Fruit fly (Drosophila melanogaster): ENCODE results near the gene mirr.

Gene mirr

dm6 chr3L:12690337-12691171 lies 2.9 kb upstream of the mirr start:
- peak; percentile 60 for TF ChIP-seq Dfd (GFP tag; optimal IDR thresholded peaks at IDR 0.05)
- TF ChIP-seq Dif (GFP tag; optimal IDR thresholded peaks at IDR 0.05; ENCODE audit: partially characterized antibody): peak; percentile 6
- TF ChIP-seq Hr78 (GFP tag; optimal IDR thresholded peaks at IDR 0.05): no peak
- TF ChIP-seq br (GFP tag; optimal IDR thresholded peaks at IDR 0.05): no peak
- TF ChIP-seq Jra (GFP tag; optimal IDR thresholded peaks at IDR 0.05): no peak
- TF ChIP-seq sage (GFP tag; optimal IDR thresholded peaks at IDR 0.05): no peak
- TF ChIP-seq jim (GFP tag; optimal IDR thresholded peaks at IDR 0.05): no peak

DNA sequence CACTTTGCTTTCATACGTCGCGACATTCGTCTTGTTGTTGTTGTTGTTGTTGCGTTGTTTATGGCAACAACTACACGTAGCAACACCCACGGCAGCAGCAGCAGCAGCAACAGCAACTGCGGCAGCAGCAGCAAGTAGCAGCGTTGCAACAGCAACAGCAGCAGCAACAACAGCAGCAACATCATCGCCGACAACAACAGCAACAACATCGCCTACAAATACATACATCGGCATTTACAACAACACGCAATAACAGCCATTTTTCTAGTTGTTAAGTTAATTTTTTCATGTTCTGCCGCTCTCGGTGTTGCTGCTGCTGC lies 918 bp upstream of the mirr start:
- no peak for TF ChIP-seq OdsH (GFP tag; optimal IDR thresholded peaks at IDR 0.05)
- TF ChIP-seq Dfd (GFP tag; optimal IDR thresholded peaks at IDR 0.05): peak; percentile 81

- TF ChIP-seq dl (GFP tag; optimal IDR thresholded peaks at IDR 0.05; ENCODE audit: insufficient read depth in 1 of 2, partially characterized antibody in 2 of 2) (no peak), OdsH (GFP tag; optimal IDR thresholded peaks at IDR 0.05) (no peak), dsf (GFP tag; optimal IDR thresholded peaks at IDR 0.05; ENCODE audit: borderline replicate concordance) (no peak), dmrt93B (GFP tag; optimal IDR thresholded peaks at IDR 0.05) (no peak), CrebA (GFP tag; optimal IDR thresholded peaks at IDR 0.05; ENCODE audit: borderline replicate concordance) (no peak), woc (GFP tag; optimal IDR thresholded peaks at IDR 0.05) (no peak), N (GFP tag; optimal IDR thresholded peaks at IDR 0.05) (no peak)
These were observed 1.4 kb downstream of the mirr start for dm6 chr3L:12694539-12695525.

DNA sequence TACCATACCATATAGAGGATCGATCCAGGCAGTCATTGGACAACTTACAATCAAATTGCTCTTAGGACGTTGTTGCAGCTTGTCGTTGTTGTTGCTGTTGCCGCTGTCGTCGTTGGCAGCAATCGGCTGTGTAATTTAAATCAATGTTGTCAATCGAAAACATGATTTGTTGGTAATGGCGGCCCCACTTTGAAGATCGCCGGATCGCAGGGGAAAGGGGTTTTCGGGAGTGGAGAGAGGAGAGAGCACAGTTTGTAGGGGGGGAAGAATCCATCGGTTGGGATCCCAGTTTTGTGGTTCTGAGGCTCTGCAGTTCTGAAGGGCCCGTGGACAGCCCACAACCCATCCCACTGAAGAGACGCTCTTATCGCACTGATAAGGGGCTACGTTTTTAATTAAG lies 2.3 kb downstream of the mirr start:
- TF ChIP-seq Jra (GFP tag; optimal IDR thresholded peaks at IDR 0.05) (no peak), tai (GFP tag; optimal IDR thresholded peaks at IDR 0.05) (no peak), lola (GFP tag; optimal IDR thresholded peaks at IDR 0.05) (no peak), fru (GFP tag; optimal IDR thresholded peaks at IDR 0.05) (no peak), brk (GFP tag; optimal IDR thresholded peaks at IDR 0.05) (no peak), CG32264 (GFP tag; optimal IDR thresholded peaks at IDR 0.05) (no peak), Hnf4 (GFP tag; optimal IDR thresholded peaks at IDR 0.05) (no peak), usp (GFP tag; optimal IDR thresholded peaks at IDR 0.05) (no peak), foxo (GFP tag; optimal IDR thresholded peaks at IDR 0.05) (no peak), br (GFP tag; optimal IDR thresholded peaks at IDR 0.05) (no peak), ey (GFP tag; optimal IDR thresholded peaks at IDR 0.05) (no peak), HLH106 (tag; optimal IDR thresholded peaks at IDR 0.05) (no peak), N (GFP tag; optimal IDR thresholded peaks at IDR 0.05) (no peak), CG9705 (GFP tag; optimal IDR thresholded peaks at IDR 0.05) (no peak), OdsH (GFP tag; optimal IDR thresholded peaks at IDR 0.05) (no peak), jim (GFP tag; optimal IDR thresholded peaks at IDR 0.05) (no peak), Myc (optimal IDR thresholded peaks at IDR 0.05) (no peak), woc (GFP tag; optimal IDR thresholded peaks at IDR 0.05) (no peak)

DNA sequence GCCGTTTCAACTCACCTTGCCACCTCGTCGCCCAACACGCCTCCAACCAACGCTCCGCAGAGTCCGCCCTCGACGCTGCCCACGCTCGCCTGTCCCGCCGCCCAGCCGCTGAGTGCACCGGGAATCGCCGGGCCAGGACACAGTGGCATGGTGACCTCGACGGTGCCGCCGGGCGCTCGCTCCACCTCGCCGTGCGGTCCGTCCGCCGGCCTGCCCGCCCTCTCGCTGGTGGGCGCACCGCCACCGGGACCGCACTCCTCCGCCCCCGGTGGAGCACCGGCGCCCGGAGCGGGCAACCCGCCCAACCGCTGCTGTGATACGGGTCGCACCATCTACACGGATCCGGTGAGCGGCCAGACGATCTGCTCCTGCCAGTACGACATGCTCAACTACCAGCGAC lies 3.1 kb downstream of the mirr start:
- no peak for TF ChIP-seq N (GFP tag; optimal IDR thresholded peaks at IDR 0.05)
- no peak for TF ChIP-seq br (GFP tag; optimal IDR thresholded peaks at IDR 0.05)
- no peak for TF ChIP-seq usp (GFP tag; optimal IDR thresholded peaks at IDR 0.05)
- peak; percentile 99 for TF ChIP-seq Dfd (GFP tag; optimal IDR thresholded peaks at IDR 0.05)
- TF ChIP-seq h (GFP tag; optimal IDR thresholded peaks at IDR 0.05): no peak
- TF ChIP-seq Dif (GFP tag; optimal IDR thresholded peaks at IDR 0.05; ENCODE audit: partially characterized antibody): no peak

DNA sequence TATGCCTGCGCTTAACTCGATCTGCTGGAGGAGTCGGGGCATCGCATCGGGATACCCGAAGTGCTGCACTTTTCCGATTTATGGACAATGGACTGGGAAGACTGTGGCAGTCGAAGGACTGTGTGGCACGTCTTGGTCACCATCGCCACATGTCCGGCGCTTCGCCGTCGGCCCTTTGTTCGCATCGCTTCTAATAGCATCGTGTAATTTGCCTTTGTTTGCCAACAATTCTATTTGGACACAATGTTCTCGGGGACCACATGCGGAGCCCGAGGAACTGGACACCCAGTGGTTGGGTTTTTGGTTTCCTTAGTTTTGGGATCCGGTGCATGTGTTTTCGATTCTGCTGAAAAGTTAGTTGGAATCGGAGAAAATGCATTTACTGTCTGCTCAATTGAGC lies 4.1 kb downstream of the mirr start:
- TF ChIP-seq Myc (optimal IDR thresholded peaks at IDR 0.05): no peak
- TF ChIP-seq CG32264 (GFP tag; optimal IDR thresholded peaks at IDR 0.05): no peak
- TF ChIP-seq GATAd (GFP tag; optimal IDR thresholded peaks at IDR 0.05): no peak
- TF ChIP-seq dl (GFP tag; optimal IDR thresholded peaks at IDR 0.05; ENCODE audit: insufficient read depth in 1 of 2, partially characterized antibody in 2 of 2): no peak
- TF ChIP-seq pan (optimal IDR thresholded peaks at IDR 0.05): no peak
- TF ChIP-seq lola (GFP tag; optimal IDR thresholded peaks at IDR 0.05): no peak
- no peak for TF ChIP-seq psq (GFP tag; optimal IDR thresholded peaks at IDR 0.05)

All from whole organism, wandering third instar larva.